Fruit fly (Drosophila melanogaster): Measurements from ENCODE around the gene APC7.

The APC7 gene

DNA sequence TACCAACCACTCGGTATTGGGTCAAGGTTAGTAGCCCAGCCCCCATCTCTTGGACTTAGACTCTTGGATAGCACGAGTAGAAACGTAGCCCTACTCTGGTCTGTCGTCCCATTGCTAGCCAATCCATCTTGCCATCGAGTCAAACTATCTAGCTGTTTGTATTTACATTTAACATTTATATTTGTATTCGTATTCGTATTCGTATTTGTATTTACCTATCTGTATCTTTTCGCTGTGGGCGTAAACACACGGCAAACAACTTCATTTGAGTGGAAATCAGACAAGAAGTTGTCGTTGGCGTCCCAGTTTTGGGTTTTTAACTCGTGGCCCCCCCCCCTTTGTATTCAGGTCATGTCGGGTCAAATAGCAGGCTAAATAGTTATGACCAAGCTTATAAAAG lies 17.4 kb downstream of the APC7 start (continued):
- peak; percentile 39; the same call in 1 of the 2 replicates for TF ChIP-seq chm (GFP tag; IDR thresholded peaks at IDR 0.05)
- TF ChIP-seq az2 (GFP tag; optimal IDR thresholded peaks at IDR 0.05): no peak
- TF ChIP-seq luna (GFP tag; optimal IDR thresholded peaks at IDR 0.05): no peak
- TF ChIP-seq CG30020 (tag; optimal IDR thresholded peaks at IDR 0.05): no peak
- peak; percentile 52 for TF ChIP-seq CG3407 (GFP tag; optimal IDR thresholded peaks at IDR 0.05)
- peak; percentile 77 for TF ChIP-seq CG6813 (GFP tag; optimal IDR thresholded peaks at IDR 0.05)
- peak; percentile 62 for TF ChIP-seq CG2875 (GFP tag; optimal IDR thresholded peaks at IDR 0.05)
- TF ChIP-seq trem (tag; optimal IDR thresholded peaks at IDR 0.05): peak; percentile 5
- TF ChIP-seq B-H2 (GFP tag; optimal IDR thresholded peaks at IDR 0.05): peak; percentile 11
- no peak for TF ChIP-seq aop (GFP tag; IDR thresholded peaks at IDR 0.05)
- TF ChIP-seq inv (GFP tag; IDR thresholded peaks at IDR 0.05; ENCODE audit: partially characterized antibody): no peak
- no peak for TF ChIP-seq dan (GFP tag; IDR thresholded peaks at IDR 0.05)
- no peak for TF ChIP-seq CG4617 (GFP tag; optimal IDR thresholded peaks at IDR 0.05; ENCODE audit: borderline replicate concordance)
- no peak for TF ChIP-seq fd102C (GFP tag; optimal IDR thresholded peaks at IDR 0.05)
- TF ChIP-seq CG8359 (GFP tag; optimal IDR thresholded peaks at IDR 0.05; ENCODE audit: borderline replicate concordance): no peak
- TF ChIP-seq kay (GFP tag; optimal IDR thresholded peaks at IDR 0.05): no peak
- TF ChIP-seq D19B (GFP tag; optimal IDR thresholded peaks at IDR 0.05): no peak
- peak; percentile 37 for TF ChIP-seq sqz (GFP tag; optimal IDR thresholded peaks at IDR 0.05)
- TF ChIP-seq CG6854 (GFP tag; optimal IDR thresholded peaks at IDR 0.05): peak; percentile 45
- TF ChIP-seq CG33557 (GFP tag; optimal IDR thresholded peaks at IDR 0.05): peak; percentile 51
- TF ChIP-seq seq (GFP tag; IDR thresholded peaks at IDR 0.05): no peak
- TF ChIP-seq ac (GFP tag; optimal IDR thresholded peaks at IDR 0.05): peak; percentile 72
- peak; percentile 53 for TF ChIP-seq HHEX (GFP tag; optimal IDR thresholded peaks at IDR 0.05)
- no peak for TF ChIP-seq insv (GFP tag; optimal IDR thresholded peaks at IDR 0.05)
- TF ChIP-seq btn (GFP tag; optimal IDR thresholded peaks at IDR 0.05): peak; percentile 28
- no peak for TF ChIP-seq Nf-YA (GFP tag; IDR thresholded peaks at IDR 0.05)
- TF ChIP-seq CG8281 (tag; optimal IDR thresholded peaks at IDR 0.05): peak; percentile 20
- TF ChIP-seq dmrt11E (tag; optimal IDR thresholded peaks at IDR 0.05): peak; percentile 58
- TF ChIP-seq CG14965 (GFP tag; optimal IDR thresholded peaks at IDR 0.05; ENCODE audit: borderline replicate concordance): peak; percentile 4
- no peak for TF ChIP-seq peb (GFP tag; IDR thresholded peaks at IDR 0.05)
- TF ChIP-seq unpg (GFP tag; optimal IDR thresholded peaks at IDR 0.05): peak; percentile 62
- TF ChIP-seq CG31224 (GFP tag; IDR thresholded peaks at IDR 0.05): no peak
- peak; percentile 77 for TF ChIP-seq BtbVII (GFP tag; optimal IDR thresholded peaks at IDR 0.05)
- no peak for TF ChIP-seq CG11723 (GFP tag; optimal IDR thresholded peaks at IDR 0.05)
- peak; percentile 25; the same call in 1 of the 2 replicates for TF ChIP-seq CG31441 (GFP tag; IDR thresholded peaks at IDR 0.05)
- TF ChIP-seq CG7357 (GFP tag; IDR thresholded peaks at IDR 0.05): no peak
- no peak for TF ChIP-seq CG16813 (GFP tag; IDR thresholded peaks at IDR 0.05; ENCODE audit: partially characterized antibody)
- TF ChIP-seq Atf3 (GFP tag; optimal IDR thresholded peaks at IDR 0.05): no peak
- TF ChIP-seq abd-A (tag; optimal IDR thresholded peaks at IDR 0.05): peak; percentile 14
- TF ChIP-seq NFAT (GFP tag; IDR thresholded peaks at IDR 0.05): no peak
- TF ChIP-seq CG18476 (GFP tag; optimal IDR thresholded peaks at IDR 0.05): no peak
- TF ChIP-seq CG2199 (GFP tag; IDR thresholded peaks at IDR 0.05): no peak
- no peak for TF ChIP-seq ems (GFP tag; optimal IDR thresholded peaks at IDR 0.05)
- no peak for TF ChIP-seq Tbp (GFP tag; optimal IDR thresholded peaks at IDR 0.05)
- TF ChIP-seq stc (GFP tag; IDR thresholded peaks at IDR 0.05): no peak
- TF ChIP-seq CG15269 (tag; optimal IDR thresholded peaks at IDR 0.05): peak; percentile 37
- no peak for TF ChIP-seq Mrtf (GFP tag; IDR thresholded peaks at IDR 0.05)
- TF ChIP-seq CG4820 (GFP tag; optimal IDR thresholded peaks at IDR 0.05): no peak
- no peak for TF ChIP-seq CG9437 (GFP tag; optimal IDR thresholded peaks at IDR 0.05)
- no peak for TF ChIP-seq mam (GFP tag; optimal IDR thresholded peaks at IDR 0.05)
- TF ChIP-seq CG5245 (GFP tag; optimal IDR thresholded peaks at IDR 0.05): no peak

All from whole organism, embryonic.